Worm (Caenorhabditis elegans): ENCODE data around the gene dhc-4.

The dhc-4 gene

DNA sequence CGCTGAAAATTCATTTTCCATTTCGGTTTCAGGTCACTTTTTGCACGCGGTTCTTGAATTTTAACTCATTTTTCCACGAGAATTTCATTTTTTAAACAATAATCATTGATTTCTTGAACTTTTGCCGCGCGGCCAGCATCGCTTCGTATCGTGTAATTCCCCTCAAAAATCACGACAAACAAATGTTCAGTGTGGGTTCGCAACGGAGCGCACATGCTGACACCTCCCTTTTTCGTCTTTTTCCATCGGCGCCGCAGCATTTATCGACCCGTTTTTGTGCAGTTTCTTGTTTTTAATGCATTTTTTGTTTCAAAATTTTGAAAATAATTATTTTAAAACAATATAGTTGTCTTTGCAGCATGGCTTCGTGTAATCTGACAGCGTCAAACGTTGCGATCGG, 38.9 kb upstream of the dhc-4 start, which contains the start of gene M142.5:
Gene M142.5, plus strand, starts transcription at position 352 of the 400 bp plus-strand sequence.
- TF ChIP-seq nhr-20 (tag; optimal IDR thresholded peaks at IDR 0.05) (no peak), lin-15B (tag; optimal IDR thresholded peaks at IDR 0.05) (peak; percentile 8), lsy-2 (tag; optimal IDR thresholded peaks at IDR 0.05) (peak in 1 of 2 experiments; percentile 43), F16B12.6 (tag; optimal IDR thresholded peaks at IDR 0.05) (peak; percentile 28), aly-2 (tag; optimal IDR thresholded peaks at IDR 0.05) (no peak), lin-35 (GFP tag; optimal IDR thresholded peaks at IDR 0.05) (peak; percentile 40 to 66), blmp-1 (tag; optimal IDR thresholded peaks at IDR 0.05) (peak; percentile 43), C16A3.4 (tag; optimal IDR thresholded peaks at IDR 0.05) (peak; percentile 21), efl-1 (optimal IDR thresholded peaks at IDR 0.05) (peak; percentile 41 to 43), efl-1 (GFP tag; optimal IDR thresholded peaks at IDR 0.05 in 1 of 2) (peak; percentile 49 to 80), lin-13 (GFP tag; optimal IDR thresholded peaks at IDR 0.05) (no peak), mdl-1 (tag; optimal IDR thresholded peaks at IDR 0.05) (peak in 1 of 2 experiments; percentile 23), mep-1 (tag; optimal IDR thresholded peaks at IDR 0.05) (peak; percentile 30), dpl-1 (GFP tag; optimal IDR thresholded peaks at IDR 0.05) (peak; percentile 8 to 58 (median 22)), grh-1 (GFP tag; IDR thresholded peaks at IDR 0.05) (no peak), irx-1 (tag; optimal IDR thresholded peaks at IDR 0.05) (no peak), ceh-82 (tag; optimal IDR thresholded peaks at IDR 0.05) (peak in 1 of 3 experiments; percentile 4)

DNA sequence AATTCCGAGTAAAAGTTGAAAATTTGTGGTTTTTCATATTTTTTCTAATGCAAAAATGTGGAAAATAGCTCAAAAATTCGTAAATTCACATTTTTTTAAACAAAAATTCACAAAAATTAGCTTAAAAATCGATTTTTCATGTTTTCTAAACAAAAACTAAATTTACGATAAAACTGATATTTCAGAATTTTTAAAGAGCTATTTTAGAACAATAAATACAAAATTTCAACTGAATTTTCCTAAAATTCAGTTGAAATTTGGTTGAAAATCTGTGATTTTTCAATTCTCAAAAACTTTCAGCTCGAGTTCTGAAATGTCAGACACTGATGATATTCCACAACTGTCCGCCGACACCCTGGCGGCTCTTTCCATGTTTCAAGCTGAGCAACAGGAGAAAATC, 36.4 kb upstream of the dhc-4 start, which contains the start of gene M142.8:
Gene M142.8, plus strand, starts transcription at position 301 of the 400 bp plus-strand sequence.
- TF ChIP-seq nhr-19 (GFP tag; conservative IDR thresholded peaks at IDR 0.05) (no peak), ets-5 (GFP tag; IDR thresholded peaks at IDR 0.05) (no peak), nhr-12 (tag; optimal IDR thresholded peaks at IDR 0.05) (no peak), xbp-1 (tag; optimal IDR thresholded peaks at IDR 0.05) (no peak), ceh-88 (GFP tag; IDR thresholded peaks at IDR 0.05) (no peak), aly-2 (tag; optimal IDR thresholded peaks at IDR 0.05) (no peak), hlh-4 (tag; optimal IDR thresholded peaks at IDR 0.05) (no peak), ceh-63 (GFP tag; optimal IDR thresholded peaks at IDR 0.05) (no peak), mdl-1 (tag; optimal IDR thresholded peaks at IDR 0.05) (no peak), ceh-90 (tag; optimal IDR thresholded peaks at IDR 0.05) (no peak), nhr-84 (tag; optimal IDR thresholded peaks at IDR 0.05) (no peak), nhr-76 (tag; optimal IDR thresholded peaks at IDR 0.05) (no peak)

DNA sequence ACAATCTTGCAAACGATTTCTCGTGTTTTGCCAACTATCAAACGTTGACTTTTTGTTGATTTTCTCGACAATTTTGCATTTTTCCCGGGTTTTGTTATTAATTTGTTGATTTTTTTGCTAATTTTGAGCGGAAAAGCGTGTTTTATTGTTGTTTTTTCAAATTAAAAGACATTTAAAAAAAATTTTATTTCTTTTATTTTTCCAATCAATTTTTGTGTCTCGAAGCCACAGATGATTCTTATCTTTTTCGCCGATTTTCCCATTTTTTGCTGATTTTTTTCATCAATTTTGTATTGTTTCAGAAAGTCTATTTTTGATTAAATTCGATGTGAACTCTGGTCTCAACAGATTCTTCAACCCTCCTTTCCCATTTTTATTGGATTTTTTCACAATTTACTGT, 33.8 kb upstream of the dhc-4 start, which contains the start of gene rle-1:
Gene rle-1, plus strand, starts transcription at position 301 of the 400 bp plus-strand sequence.
- no peak for TF ChIP-seq blmp-1 (tag; optimal IDR thresholded peaks at IDR 0.05)
- no peak for TF ChIP-seq aha-1 (tag; optimal IDR thresholded peaks at IDR 0.05)
- TF ChIP-seq swsn-7 (tag; optimal IDR thresholded peaks at IDR 0.05) = no peak
- no peak for TF ChIP-seq snu-23 (GFP tag; optimal IDR thresholded peaks at IDR 0.05)
- no peak for TF ChIP-seq mdl-1 (tag; optimal IDR thresholded peaks at IDR 0.05)
- no peak for TF ChIP-seq elt-2 (tag; optimal IDR thresholded peaks at IDR 0.05)
- no peak for TF ChIP-seq C34B4.2 (tag; optimal IDR thresholded peaks at IDR 0.05)
- no peak for TF ChIP-seq pag-3 (tag; optimal IDR thresholded peaks at IDR 0.05; ENCODE audit: borderline replicate concordance, insufficient read depth)
- no peak for TF ChIP-seq mab-9 (GFP tag; IDR thresholded peaks at IDR 0.05)
- TF ChIP-seq irx-1 (tag; optimal IDR thresholded peaks at IDR 0.05) = no peak
- no peak for TF ChIP-seq unc-62 (GFP tag; optimal IDR thresholded peaks at IDR 0.05)
- TF ChIP-seq aly-2 (tag; optimal IDR thresholded peaks at IDR 0.05) = no peak
- no peak for TF ChIP-seq unc-30 (tag; optimal IDR thresholded peaks at IDR 0.05)
- no peak for TF ChIP-seq lir-3 (tag; optimal IDR thresholded peaks at IDR 0.05; ENCODE audit: poor library complexity)
- TF ChIP-seq jun-1 (tag; optimal IDR thresholded peaks at IDR 0.05) = no peak
- no peak for TF ChIP-seq Y116A8C.19 (tag; optimal IDR thresholded peaks at IDR 0.05; ENCODE audit: borderline replicate concordance)
- TF ChIP-seq ceh-88 (GFP tag; IDR thresholded peaks at IDR 0.05) = no peak
